Fruit fly (Drosophila melanogaster) whole organism, embryonic: ENCODE results near the gene Syt12.
A peak's percentile ranks its signal among the peaks of the same experiment; 100 is the strongest.

Source experiments
- Asciz ChIP-seq: fragments of 200-800 bp; sonication (Bioruptor generic); optimal IDR thresholded peaks from 2 replicates; lab custom pipeline; 2017; ENCODE audit warnings: missing biosample characterization, mild to moderate bottlenecking, missing genetic modification characterization, missing genetic modification reagents
- CG10147 ChIP-seq: fragments of 200-800 bp; sonication (Bioruptor generic); optimal IDR thresholded peaks from 2 replicates; lab custom pipeline; 2019; ENCODE audit warnings: missing biosample characterization, mild to moderate bottlenecking, missing genetic modification characterization, moderate library complexity
- CG10462 ChIP-seq: fragments of 200-800 bp; sonication (Bioruptor generic); optimal IDR thresholded peaks from 2 replicates; lab custom pipeline; 2016; ENCODE audit warnings: missing biosample characterization, missing genetic modification characterization
- CG11504 ChIP-seq: fragments of 200-800 bp; sonication (Bioruptor generic); optimal IDR thresholded peaks from 3 replicates; lab custom pipeline; 2019; ENCODE audit warnings: missing biosample characterization, mild to moderate bottlenecking, missing genetic modification characterization, moderate library complexity
- CG11723 ChIP-seq: fragments of 200-800 bp; sonication (Bioruptor generic); optimal IDR thresholded peaks from 2 replicates; lab custom pipeline; 2017; ENCODE audit warnings: missing biosample characterization, mild to moderate bottlenecking, missing genetic modification characterization
- CG12236 ChIP-seq: fragments of 200-800 bp; sonication (Bioruptor generic); optimal IDR thresholded peaks from 2 replicates; lab custom pipeline; 2016; ENCODE audit warnings: missing biosample characterization, missing genetic modification characterization
- CG13287 ChIP-seq: fragments of 200-800 bp; sonication (Bioruptor generic); IDR thresholded peaks from 2 replicates; pipeline ENCODE4 v1.3.6; 2022; ENCODE audit warnings: missing biosample characterization, missing genetic modification characterization; ENCODE audit not compliant: partially characterized antibody
- CG14441 ChIP-seq: fragments of 200-800 bp; sonication (Bioruptor generic); IDR thresholded peaks from 2 replicates; pipeline ENCODE4 v1.3.6; 2022; ENCODE audit warnings: missing biosample characterization, missing genetic modification characterization
- CG17612 ChIP-seq: fragments of 200-800 bp; sonication (Bioruptor generic); IDR thresholded peaks from 2 replicates; pipeline ENCODE4 v1.3.6; 2022; ENCODE audit warnings: missing biosample characterization, missing genetic modification characterization
- CG18262 ChIP-seq: fragments of 200-800 bp; optimal IDR thresholded peaks from 3 replicates; lab custom pipeline; 2019; ENCODE audit warnings: missing biosample characterization, mild to moderate bottlenecking, missing genetic modification characterization, moderate library complexity
- CG2875 ChIP-seq: fragments of 200-800 bp; sonication (Bioruptor generic); optimal IDR thresholded peaks from 2 replicates; lab custom pipeline; 2017; ENCODE audit warnings: missing biosample characterization, mild to moderate bottlenecking, missing genetic modification characterization, missing genetic modification reagents
- CG30020 ChIP-seq: fragments of 200-800 bp; optimal IDR thresholded peaks from 2 replicates; lab custom pipeline; 2019; ENCODE audit warnings: missing biosample characterization, mild to moderate bottlenecking, missing genetic modification characterization, moderate library complexity
- CG30403 ChIP-seq: fragments of 200-800 bp; sonication (Bioruptor generic); optimal IDR thresholded peaks from 3 replicates; lab custom pipeline; 2016; ENCODE audit warnings: missing biosample characterization, missing genetic modification characterization
- CG30431 ChIP-seq: fragments of 200-800 bp; sonication (Bioruptor generic); optimal IDR thresholded peaks from 2 replicates; lab custom pipeline; 2017; ENCODE audit warnings: missing biosample characterization, missing genetic modification characterization
- CG3281 ChIP-seq: fragments of 200-800 bp; sonication (Bioruptor generic); optimal IDR thresholded peaks from 3 replicates; lab custom pipeline; 2017; ENCODE audit warnings: missing biosample characterization, mild to moderate bottlenecking, missing genetic modification characterization
- CG34376 ChIP-seq: fragments of 200-800 bp; sonication (Bioruptor generic); optimal IDR thresholded peaks from 2 replicates; lab custom pipeline; 2018; ENCODE audit warnings: missing biosample characterization, mild to moderate bottlenecking, missing genetic modification characterization
- CG4707 ChIP-seq: fragments of 200-800 bp; sonication (Bioruptor generic); optimal IDR thresholded peaks from 2 replicates; lab custom pipeline; 2018; ENCODE audit warnings: missing biosample characterization, mild to moderate bottlenecking, missing genetic modification characterization, moderate library complexity
- CG5180 ChIP-seq: fragments of 200-800 bp; sonication (Bioruptor generic); optimal IDR thresholded peaks from 3 replicates; lab custom pipeline; 2017; ENCODE audit warnings: missing biosample characterization, missing genetic modification characterization, mild to moderate bottlenecking, moderate library complexity, missing genetic modification reagents
- CG7372 ChIP-seq: fragments of 200-800 bp; sonication (Bioruptor generic); IDR thresholded peaks from 2 replicates; pipeline ENCODE4 v1.3.6; 2022; ENCODE audit warnings: missing biosample characterization, missing genetic modification characterization
- CG8765 ChIP-seq: fragments of 200-800 bp; sonication (Bioruptor generic); IDR thresholded peaks from 2 replicates; pipeline ENCODE4 v1.3.6; 2022; ENCODE audit warnings: missing biosample characterization, missing genetic modification characterization
- CTCF ChIP-seq: fragments of 200-800 bp; sonication (Bioruptor generic); optimal IDR thresholded peaks from 2 replicates; lab custom pipeline; 2017; ENCODE audit warnings: missing biosample characterization, mild to moderate bottlenecking, missing genetic modification characterization, moderate library complexity
- HLH3B ChIP-seq: fragments of 200-800 bp; sonication (Bioruptor generic); IDR thresholded peaks from 2 replicates; pipeline ENCODE4 v1.3.6; 2022; ENCODE audit warnings: missing biosample characterization, missing genetic modification characterization
- HLHmδ ChIP-seq: fragments of 200-800 bp; sonication (Bioruptor generic); optimal IDR thresholded peaks from 2 replicates; lab custom pipeline; 2018; ENCODE audit warnings: missing biosample characterization, mild to moderate bottlenecking, missing genetic modification characterization, moderate library complexity
- Hey ChIP-seq: fragments of 200-800 bp; sonication (Bioruptor generic); optimal IDR thresholded peaks from 3 replicates; lab custom pipeline; 2018; ENCODE audit warnings: missing biosample characterization, mild to moderate bottlenecking, missing genetic modification characterization
- Hr51 ChIP-seq, 2 experiments: fragments of 200-800 bp; sonication (Bioruptor generic); optimal IDR thresholded peaks; 2 replicates in 1 of 2; 3 replicates in 1 of 2; lab custom pipeline; 2016 to 2018; ENCODE audit warnings: missing biosample characterization in 2 of 2, missing genetic modification characterization in 2 of 2, mild to moderate bottlenecking in 1 of 2, moderate library complexity in 1 of 2
- Hsf ChIP-seq: fragments of 200-800 bp; sonication (Bioruptor generic); optimal IDR thresholded peaks from 3 replicates; lab custom pipeline; 2016; ENCODE audit warnings: missing biosample characterization, missing genetic modification characterization
- MBD-R2 ChIP-seq: fragments of 200-800 bp; sonication (Bioruptor generic); IDR thresholded peaks from 2 replicates; pipeline ENCODE4 v1.3.6; 2022; ENCODE audit warnings: missing biosample characterization, missing genetic modification characterization
- Myb ChIP-seq: fragments of 200-800 bp; sonication (Bioruptor generic); optimal IDR thresholded peaks from 2 replicates; lab custom pipeline; 2016; ENCODE audit warnings: missing biosample characterization, missing genetic modification characterization
- NK7.1 ChIP-seq: fragments of 200-800 bp; sonication (Bioruptor generic); optimal IDR thresholded peaks from 3 replicates; lab custom pipeline; 2016; ENCODE audit warnings: missing biosample characterization, missing genetic modification characterization
- da ChIP-seq: fragments of 200-800 bp; sonication (Bioruptor generic); optimal IDR thresholded peaks from 2 replicates; lab custom pipeline; 2016; ENCODE audit warnings: missing biosample characterization, missing genetic modification characterization
- dimm ChIP-seq: fragments of 200-800 bp; sonication (Bioruptor generic); IDR thresholded peaks from 2 replicates; pipeline ENCODE4 v1.3.6; 2022; ENCODE audit warnings: missing biosample characterization, missing genetic modification characterization
- dm ChIP-seq: fragments of 200-800 bp; sonication (Bioruptor generic); optimal IDR thresholded peaks from 3 replicates; lab custom pipeline; 2016; ENCODE audit warnings: missing biosample characterization, missing genetic modification characterization
- dysf ChIP-seq: fragments of 200-800 bp; sonication (Bioruptor generic); IDR thresholded peaks from 3 replicates; pipeline ENCODE4 v1.3.6; 2022; ENCODE audit warnings: missing biosample characterization, missing genetic modification characterization
- fd64A ChIP-seq: fragments of 200-800 bp; sonication (Bioruptor generic); optimal IDR thresholded peaks from 3 replicates; lab custom pipeline; 2018; ENCODE audit warnings: missing biosample characterization, mild to moderate bottlenecking, missing genetic modification characterization
- hkb ChIP-seq, 2 experiments: fragments of 200-800 bp in 1 of 2; fragments of >200 bp in 1 of 2; sonication (Bioruptor generic) in 1 of 2; IDR thresholded peaks in 1 of 2; optimal IDR thresholded peaks in 1 of 2; 2 replicates each; pipeline versions ENCODE4 v1.3.6 to Lab custom; 2017 to 2022; ENCODE audit warnings: missing biosample characterization in 1 of 2, missing genetic modification characterization in 1 of 2
- jumu ChIP-seq: fragments of 200-800 bp; sonication (Bioruptor generic); optimal IDR thresholded peaks from 3 replicates; lab custom pipeline; 2016; ENCODE audit warnings: missing biosample characterization, missing genetic modification characterization
- kay ChIP-seq: fragments of 200-800 bp; sonication (Bioruptor generic); optimal IDR thresholded peaks from 2 replicates; lab custom pipeline; 2016; ENCODE audit warnings: missing biosample characterization, missing genetic modification characterization
- lilli ChIP-seq: fragments of 200-800 bp; sonication (Bioruptor generic); optimal IDR thresholded peaks from 3 replicates; lab custom pipeline; 2016; ENCODE audit warnings: missing biosample characterization, missing genetic modification characterization
- lola ChIP-seq, 3 experiments: fragments of >200 bp in 2 of 3; fragments of 200-800 bp in 1 of 3; sonication (Bioruptor generic) in 1 of 3; optimal IDR thresholded peaks; 2 replicates each; lab custom pipeline; 2017 to 2019; ENCODE audit warnings: missing biosample characterization in 3 of 3, missing genetic modification characterization in 3 of 3, mild to moderate bottlenecking in 1 of 3, moderate library complexity in 1 of 3
- luna ChIP-seq: fragments of 200-800 bp; sonication (Bioruptor generic); optimal IDR thresholded peaks from 2 replicates; lab custom pipeline; 2016; ENCODE audit warnings: missing biosample characterization, missing genetic modification characterization
- mam ChIP-seq: fragments of 200-800 bp; sonication (Bioruptor generic); optimal IDR thresholded peaks from 3 replicates; lab custom pipeline; 2016; ENCODE audit warnings: missing biosample characterization, missing genetic modification characterization
- oc ChIP-seq: fragments of 200-800 bp; sonication (Bioruptor generic); optimal IDR thresholded peaks from 2 replicates; lab custom pipeline; 2018; ENCODE audit warnings: missing biosample characterization, mild to moderate bottlenecking, missing genetic modification characterization, moderate library complexity
- pan ChIP-seq, 4 experiments: fragments of >200 bp in 3 of 4; fragments of 200-800 bp in 1 of 4; sonication (Bioruptor generic) in 1 of 4; optimal IDR thresholded peaks in 3 of 4; IDR thresholded peaks in 1 of 4; 2 replicates each; pipeline versions ENCODE4 v1.3.6 to Lab custom; 2017 to 2022; ENCODE audit warnings: missing biosample characterization in 2 of 4, missing genetic modification characterization in 2 of 4, mixed read lengths in 1 of 4
- prd ChIP-seq, 3 experiments: fragments of >200 bp in 2 of 3; fragments of 200-800 bp in 1 of 3; sonication (Bioruptor generic) in 1 of 3; optimal IDR thresholded peaks in 2 of 3; IDR thresholded peaks in 1 of 3; 2 replicates in 2 of 3; 3 replicates in 1 of 3; pipeline versions ENCODE4 v1.3.6 to Lab custom; 2017 to 2022; ENCODE audit warnings: missing biosample characterization in 1 of 3, missing genetic modification characterization in 1 of 3
- row ChIP-seq: fragments of 200-800 bp; sonication (Bioruptor generic); IDR thresholded peaks from 3 replicates; pipeline ENCODE4 v1.3.6; 2022; ENCODE audit warnings: missing biosample characterization, missing genetic modification characterization
- sima ChIP-seq: fragments of 200-800 bp; sonication (Bioruptor generic); optimal IDR thresholded peaks from 2 replicates; lab custom pipeline; 2016; ENCODE audit warnings: missing biosample characterization, missing genetic modification characterization
- ssp ChIP-seq: fragments of 200-800 bp; sonication (Bioruptor generic); IDR thresholded peaks from 2 replicates; pipeline ENCODE4 v1.3.6; 2022; ENCODE audit warnings: missing biosample characterization, missing genetic modification characterization
- tio ChIP-seq: fragments of 200-800 bp; sonication (Bioruptor generic); optimal IDR thresholded peaks from 2 replicates; lab custom pipeline; 2017; ENCODE audit warnings: missing biosample characterization, missing genetic modification characterization, inconsistent platforms

The Syt12 gene

DNA sequence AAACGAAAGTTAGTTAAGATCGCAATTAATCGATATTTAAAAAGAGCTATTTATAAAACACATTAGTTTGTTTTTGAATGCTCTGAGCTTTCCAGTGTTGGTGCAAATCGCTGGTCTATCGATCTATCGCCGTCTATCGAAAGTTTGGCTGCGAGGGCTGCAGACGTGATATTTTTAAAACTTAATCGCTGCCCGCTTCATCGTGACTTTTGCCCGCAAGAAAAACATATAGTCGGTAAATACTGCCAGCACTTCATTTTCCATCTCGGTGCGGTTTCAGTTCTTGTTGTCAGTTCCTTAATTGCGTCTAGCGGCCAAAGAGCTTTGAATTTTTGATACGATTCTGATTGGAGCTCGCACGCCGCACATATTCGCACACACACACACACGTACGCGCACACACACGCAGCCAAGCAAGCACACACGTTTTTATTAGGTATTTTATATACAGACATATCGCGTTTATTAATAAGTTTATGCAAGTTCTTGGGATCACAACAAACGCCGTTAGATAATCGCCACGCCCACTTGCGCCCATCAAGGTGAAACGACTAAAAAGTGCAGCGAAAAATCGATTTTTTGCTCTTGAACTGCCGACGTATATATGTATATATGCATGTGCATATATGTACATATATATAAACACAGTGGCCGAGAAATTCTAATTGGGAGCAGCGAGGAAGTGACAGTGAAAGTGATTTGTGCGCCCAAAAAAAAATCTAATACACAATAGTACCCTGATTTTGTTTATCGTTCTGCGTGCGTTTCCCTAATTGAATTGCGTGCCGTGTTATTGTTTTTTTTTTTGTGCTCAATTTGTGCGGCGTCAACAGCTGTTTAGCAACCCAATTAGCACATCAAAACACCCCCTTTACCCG lies 12.0 kb downstream of the Syt12 start (continued):
- TF ChIP-seq Hsf (GFP tag; lab: Kevin White, UChicago) (no peak), lilli (GFP tag; lab: Kevin White, UChicago) (peak; percentile 22), HLHmδ (GFP tag; lab: Kevin White, UChicago) (no peak), CG3281 (GFP tag; lab: Kevin White, UChicago) (peak; percentile 13), hkb (optimal IDR thresholded peaks at IDR 0.05; lab: Kevin White, UChicago) (no peak), hkb (GFP tag; IDR thresholded peaks at IDR 0.05; lab: Robert Waterston, UW) (no peak), pan (optimal IDR thresholded peaks at IDR 0.05; lab: Kevin White, UChicago) (no peak), pan (GFP tag; optimal IDR thresholded peaks at IDR 0.05 in 1 of 2, IDR thresholded peaks at IDR 0.05 in 1 of 2) (no peak), mam (GFP tag; lab: Kevin White, UChicago) (peak; percentile 28), CG4707 (no peak), CG30020 (no peak), tio (GFP tag; lab: Kevin White, UChicago) (no peak), CG11723 (no peak), ssp (GFP tag; lab: Robert Waterston, UW) (no peak), Asciz (GFP tag; lab: Kevin White, UChicago) (peak; percentile 5), CG12236 (GFP tag; lab: Kevin White, UChicago) (no peak), oc (tag; lab: Kevin White, UChicago) (no peak), CG13287 (GFP tag; lab: Robert Waterston, UW) (peak; percentile 76), dimm (GFP tag; lab: Robert Waterston, UW) (no peak), lola (GFP tag; optimal IDR thresholded peaks at IDR 0.05; lab: Kevin White, UChicago) (no peak), prd (optimal IDR thresholded peaks at IDR 0.05; lab: Kevin White, UChicago) (no peak), prd (GFP tag; IDR thresholded peaks at IDR 0.05; lab: Robert Waterston, UW) (0 out of 3 replicates have a peak, but pooled peaks have one; percentile 16), CG18262 (tag; lab: Kevin White, UChicago) (no peak), Hey (tag; lab: Kevin White, UChicago) (no peak), Hr51 (GFP tag; optimal IDR thresholded peaks at IDR 0.05; lab: Kevin White, UChicago) (peak in 1 of 2 experiments; percentile 6), fd64A (no peak), CG8765 (GFP tag; lab: Robert Waterston, UW) (no peak), CG10147 (GFP tag; lab: Kevin White, UChicago) (no peak), jumu (GFP tag; lab: Kevin White, UChicago) (no peak), MBD-R2 (peak; percentile 59), luna (GFP tag; lab: Kevin White, UChicago) (no peak), CG34376 (GFP tag; lab: Kevin White, UChicago) (peak; percentile 2), CG5180 (GFP tag; lab: Kevin White, UChicago) (no peak), CG14441 (GFP tag; lab: Robert Waterston, UW) (peak; percentile 34; the same call in 1 of the 2 replicates), CG11504 (tag; lab: Kevin White, UChicago) (peak; percentile 15), kay (GFP tag; lab: Kevin White, UChicago) (no peak), CG30431 (no peak), row (peak; percentile 57), CG30403 (GFP tag; lab: Kevin White, UChicago) (peak; percentile 6), Myb (peak; percentile 53), CG17612 (no peak), CG2875 (no peak), CTCF (GFP tag; lab: Kevin White, UChicago) (peak; percentile 30), dysf (GFP tag; lab: Robert Waterston, UW) (0 out of 3 replicates have a peak, but pooled peaks have one; percentile 23), NK7.1 (GFP tag; lab: Kevin White, UChicago) (no peak), CG7372 (no peak), da (GFP tag; lab: Kevin White, UChicago) (no peak), HLH3B (GFP tag; lab: Robert Waterston, UW) (no peak), sima (GFP tag; lab: Kevin White, UChicago) (no peak), CG10462 (no peak), dm (peak; percentile 33)
